Worm (Caenorhabditis elegans) whole organism, L1 larva: ENCODE data around the gene exc-1.

Experiments
- Y116A8C.19 ChIP-seq: sonication (generic microtip); optimal IDR thresholded peaks from 2 replicates; lab custom pipeline; 2016; ENCODE audit warnings: missing compliant biosample characterization, missing genetic modification characterization, borderline replicate concordance
- blmp-1 ChIP-seq: fragments of 150-350 bp; optimal IDR thresholded peaks from 2 replicates; lab custom pipeline; 2014; ENCODE audit warnings: missing biosample characterization, missing genetic modification characterization
- lin-15B ChIP-seq: fragments of 150-350 bp; sonication (generic microtip); optimal IDR thresholded peaks from 3 replicates; lab custom pipeline; 2014; ENCODE audit warnings: missing biosample characterization, missing genetic modification characterization
- nhr-90 ChIP-seq: sonication (generic microtip); optimal IDR thresholded peaks from 2 replicates; lab custom pipeline; 2016; ENCODE audit warnings: mild to moderate bottlenecking, missing genetic modification characterization, missing compliant biosample characterization; ENCODE audit not compliant: poor library complexity
- zag-1 ChIP-seq: fragments of 150-350 bp; optimal IDR thresholded peaks from 2 replicates; lab custom pipeline; 2014; ENCODE audit warnings: missing biosample characterization, missing genetic modification characterization

ce11 chrX:15493322-15493721 is 16.1 kb upstream of the exc-1 start, which contains the start of gene gob-1:
- TF ChIP-seq lin-15B, result no peak
- no peak for TF ChIP-seq blmp-1 (tag; lab: Kevin White, UChicago)
- TF ChIP-seq zag-1, result no peak
- no peak for TF ChIP-seq Y116A8C.19
- TF ChIP-seq nhr-90 (tag; lab: Kevin White, UChicago), result no peak
